Fruit fly (Drosophila melanogaster): ENCODE measurements around the gene polybromo.

Gene polybromo

DNA sequence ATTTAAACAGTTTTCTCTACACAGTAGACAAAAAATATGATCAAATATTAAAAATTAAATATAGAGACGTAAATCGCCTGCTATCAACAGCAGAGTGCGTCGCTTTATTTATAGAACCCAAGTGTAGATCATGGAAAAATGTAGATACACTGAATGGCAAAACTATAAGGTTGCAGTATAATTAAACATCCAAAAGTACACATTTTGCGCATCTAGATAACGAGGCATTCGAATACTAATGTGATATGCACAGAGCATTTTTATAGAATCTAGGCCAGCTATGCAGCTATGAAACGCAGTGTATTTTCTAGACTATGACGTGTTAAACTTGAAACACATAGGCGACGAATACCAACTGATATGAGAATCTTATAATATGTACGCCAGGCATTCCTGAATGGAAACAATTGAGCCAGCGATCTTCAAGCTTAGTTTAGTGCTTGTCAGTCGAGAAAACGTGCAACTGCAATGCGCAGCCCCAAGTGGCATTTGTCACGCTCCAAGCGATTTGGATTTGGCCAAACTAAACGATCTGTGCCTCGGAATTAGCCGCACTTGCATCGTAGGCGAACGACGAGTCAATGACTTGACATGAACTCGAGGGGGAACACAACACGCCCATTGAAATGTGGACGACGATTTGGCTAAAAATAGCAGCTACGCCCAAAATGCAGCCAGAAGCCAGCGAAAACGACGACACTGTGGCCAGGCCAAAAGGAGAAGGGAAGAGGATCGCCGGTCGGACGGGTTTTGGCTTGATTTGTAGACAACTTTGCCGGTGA lies 6.0 kb upstream of the polybromo start (continued):
- TF ChIP-seq insv (GFP tag; optimal IDR thresholded peaks at IDR 0.05) (no peak), CG10209 (GFP tag; optimal IDR thresholded peaks at IDR 0.05) (peak; percentile 86), gce (GFP tag; IDR thresholded peaks at IDR 0.05) (peak; percentile 75; the same call in 1 of the 3 replicates), chn (GFP tag; optimal IDR thresholded peaks at IDR 0.05) (peak; percentile 75), CG10431 (GFP tag; optimal IDR thresholded peaks at IDR 0.05) (peak; percentile 54), slp2 (GFP tag; optimal IDR thresholded peaks at IDR 0.05) (peak; percentile 78), dan (GFP tag; IDR thresholded peaks at IDR 0.05) (peak; percentile 6; the same call in 1 of the 2 replicates), Dll (GFP tag; IDR thresholded peaks at IDR 0.05; ENCODE audit: partially characterized antibody) (no peak), vnd (GFP tag; IDR thresholded peaks at IDR 0.05; ENCODE audit: partially characterized antibody) (no peak), CG11093 (GFP tag; IDR thresholded peaks at IDR 0.05) (peak; percentile 80), CG17186 (GFP tag; optimal IDR thresholded peaks at IDR 0.05) (peak; percentile 33), psq (GFP tag; optimal IDR thresholded peaks at IDR 0.05) (peak; percentile 31), h (optimal IDR thresholded peaks at IDR 0.05) (no peak), CG6175 (GFP tag; IDR thresholded peaks at IDR 0.05) (peak; percentile 79; the same call in 2 of the 3 replicates), pros (GFP tag; optimal IDR thresholded peaks at IDR 0.05) (no peak), PHDP (tag; optimal IDR thresholded peaks at IDR 0.05) (peak; percentile 92), onecut (GFP tag; IDR thresholded peaks at IDR 0.05) (peak; percentile 73), CG6683 (GFP tag; optimal IDR thresholded peaks at IDR 0.05) (peak; percentile 70), BEAF-32 (GFP tag; optimal IDR thresholded peaks at IDR 0.05) (no peak), ase (GFP tag; IDR thresholded peaks at IDR 0.05) (peak; percentile 90), CG10565 (GFP tag; optimal IDR thresholded peaks at IDR 0.05) (peak; percentile 44), CG8765 (GFP tag; IDR thresholded peaks at IDR 0.05) (peak; percentile 20; the same call in 1 of the 2 replicates), trem (tag; optimal IDR thresholded peaks at IDR 0.05) (peak; percentile 27), CG1602 (GFP tag; optimal IDR thresholded peaks at IDR 0.05) (peak; percentile 70), Spps (tag; optimal IDR thresholded peaks at IDR 0.05) (peak; percentile 47), CG6654 (GFP tag; optimal IDR thresholded peaks at IDR 0.05) (peak; percentile 64), CG18599 (GFP tag; optimal IDR thresholded peaks at IDR 0.05) (peak; percentile 93), grn (GFP tag; optimal IDR thresholded peaks at IDR 0.05) (peak; percentile 10), CG4424 (GFP tag; optimal IDR thresholded peaks at IDR 0.05) (peak; percentile 83), Atf3 (GFP tag; optimal IDR thresholded peaks at IDR 0.05) (peak; percentile 76), HLHmδ (GFP tag; optimal IDR thresholded peaks at IDR 0.05) (no peak), HHEX (GFP tag; optimal IDR thresholded peaks at IDR 0.05) (peak; percentile 90), Nf-YA (GFP tag; IDR thresholded peaks at IDR 0.05) (peak; percentile 82), sens-2 (GFP tag; IDR thresholded peaks at IDR 0.05) (peak; percentile 71; the same call in 1 of the 2 replicates), CG31441 (GFP tag; IDR thresholded peaks at IDR 0.05) (peak; percentile 83), Hr51 (GFP tag; optimal IDR thresholded peaks at IDR 0.05) (peak; percentile 76 to 90), toy (GFP tag; IDR thresholded peaks at IDR 0.05) (peak; percentile 67; the same call in 1 of the 2 replicates), CG4617 (GFP tag; optimal IDR thresholded peaks at IDR 0.05; ENCODE audit: borderline replicate concordance) (peak; percentile 36), CG7928 (GFP tag; optimal IDR thresholded peaks at IDR 0.05) (peak; percentile 69), Lhr (GFP tag; optimal IDR thresholded peaks at IDR 0.05) (peak; percentile 41), CG8290 (GFP tag; optimal IDR thresholded peaks at IDR 0.05) (peak; percentile 8), CG8290 (tag; optimal IDR thresholded peaks at IDR 0.05) (peak in 1 of 2 experiments; percentile 98), al (GFP tag; IDR thresholded peaks at IDR 0.05) (peak; percentile 87), CG14667 (GFP tag; IDR thresholded peaks at IDR 0.05) (peak; percentile 79; the same call in 1 of the 2 replicates), CG31224 (GFP tag; IDR thresholded peaks at IDR 0.05) (peak; percentile 78), tgo (GFP tag; IDR thresholded peaks at IDR 0.05) (peak; percentile 83), CG1832 (GFP tag; optimal IDR thresholded peaks at IDR 0.05) (no peak), CG32772 (GFP tag; IDR thresholded peaks at IDR 0.05) (peak; percentile 82), CkIIα-i1 (GFP tag; IDR thresholded peaks at IDR 0.05) (0 out of 2 replicates have a peak, but pooled peaks have one; percentile 24)
